Fruit fly (Drosophila melanogaster) whole organism, embryonic: Measurements from ENCODE around the gene Elp3.

Experiments
- B-H2 ChIP-seq: fragments of 200-800 bp; sonication (Bioruptor generic); optimal IDR thresholded peaks from 2 replicates; lab custom pipeline; 2018; ENCODE audit warnings: missing biosample characterization, mild to moderate bottlenecking, missing genetic modification characterization
- CG10321 ChIP-seq: fragments of 200-800 bp; sonication (Bioruptor generic); IDR thresholded peaks from 2 replicates; pipeline ENCODE4 v1.3.6; 2022; ENCODE audit warnings: missing biosample characterization, missing genetic modification characterization
- CG11560 ChIP-seq: fragments of 200-800 bp; sonication (Bioruptor generic); IDR thresholded peaks from 3 replicates; pipeline ENCODE4 v1.3.6; 2022; ENCODE audit warnings: missing biosample characterization, missing genetic modification characterization
- CG13287 ChIP-seq: fragments of 200-800 bp; sonication (Bioruptor generic); IDR thresholded peaks from 2 replicates; pipeline ENCODE4 v1.3.6; 2022; ENCODE audit warnings: missing biosample characterization, missing genetic modification characterization; ENCODE audit not compliant: partially characterized antibody
- CG14860 ChIP-seq: fragments of 200-800 bp; sonication (Bioruptor generic); IDR thresholded peaks from 3 replicates; pipeline ENCODE4 v1.3.6; 2022; ENCODE audit warnings: missing biosample characterization, missing genetic modification characterization; ENCODE audit not compliant: partially characterized antibody
- CG17186 ChIP-seq: fragments of 200-800 bp; sonication (Bioruptor generic); optimal IDR thresholded peaks from 3 replicates; lab custom pipeline; 2017; ENCODE audit warnings: missing biosample characterization, missing genetic modification reagents, missing genetic modification characterization
- CG17361 ChIP-seq: fragments of 200-800 bp; sonication (Bioruptor generic); IDR thresholded peaks from 3 replicates; pipeline ENCODE4 v1.3.6; 2022; ENCODE audit warnings: missing biosample characterization, missing genetic modification characterization
- CG17568 ChIP-seq: fragments of 200-800 bp; sonication (Bioruptor generic); optimal IDR thresholded peaks from 2 replicates; lab custom pipeline; 2018; ENCODE audit warnings: missing biosample characterization, mild to moderate bottlenecking, missing genetic modification characterization, moderate library complexity
- CG18011 ChIP-seq: fragments of 200-800 bp; sonication (Bioruptor generic); optimal IDR thresholded peaks from 2 replicates; lab custom pipeline; 2017; ENCODE audit warnings: missing biosample characterization, missing genetic modification characterization, mild to moderate bottlenecking, moderate library complexity, missing genotype
- CG2712 ChIP-seq: fragments of 200-800 bp; optimal IDR thresholded peaks from 3 replicates; lab custom pipeline; 2019; ENCODE audit warnings: missing biosample characterization, mild to moderate bottlenecking, missing genetic modification characterization, moderate library complexity
- CG30020 ChIP-seq: fragments of 200-800 bp; optimal IDR thresholded peaks from 2 replicates; lab custom pipeline; 2019; ENCODE audit warnings: missing biosample characterization, mild to moderate bottlenecking, missing genetic modification characterization, moderate library complexity
- CG3065 ChIP-seq: fragments of 200-800 bp; sonication (Bioruptor generic); optimal IDR thresholded peaks from 2 replicates; lab custom pipeline; 2016; ENCODE audit warnings: missing biosample characterization, missing genetic modification characterization
- CG33557 ChIP-seq: fragments of 200-800 bp; sonication (Bioruptor generic); optimal IDR thresholded peaks from 2 replicates; lab custom pipeline; 2019; ENCODE audit warnings: missing biosample characterization, mild to moderate bottlenecking, missing genetic modification characterization, moderate library complexity
- CG6272 ChIP-seq: fragments of 200-800 bp; sonication (Bioruptor generic); IDR thresholded peaks from 2 replicates; pipeline ENCODE4 v1.3.6; 2022; ENCODE audit warnings: missing biosample characterization, missing genetic modification characterization
- CG6654 ChIP-seq: fragments of 200-800 bp; sonication (Bioruptor generic); optimal IDR thresholded peaks from 2 replicates; lab custom pipeline; 2017; ENCODE audit warnings: missing biosample characterization, mild to moderate bottlenecking, missing genetic modification characterization
- CG7786 ChIP-seq: fragments of 200-800 bp; sonication (Bioruptor generic); optimal IDR thresholded peaks from 2 replicates; lab custom pipeline; 2016; ENCODE audit warnings: missing biosample characterization, missing genetic modification characterization
- CG7963 ChIP-seq: fragments of 200-800 bp; sonication (Bioruptor generic); IDR thresholded peaks from 3 replicates; pipeline ENCODE4 v1.3.6; 2022; ENCODE audit warnings: missing biosample characterization, missing genetic modification characterization; ENCODE audit not compliant: partially characterized antibody
- CG7987 ChIP-seq: fragments of 200-800 bp; sonication (Bioruptor generic); optimal IDR thresholded peaks from 2 replicates; lab custom pipeline; 2018; ENCODE audit warnings: missing biosample characterization, mild to moderate bottlenecking, missing genetic modification characterization, moderate library complexity
- CG9437 ChIP-seq: fragments of 200-800 bp; sonication (Bioruptor generic); optimal IDR thresholded peaks from 2 replicates; lab custom pipeline; 2018; ENCODE audit warnings: missing biosample characterization, mild to moderate bottlenecking, missing genetic modification characterization
- D19B ChIP-seq: fragments of 200-800 bp; sonication (Bioruptor generic); optimal IDR thresholded peaks from 2 replicates; lab custom pipeline; 2017; ENCODE audit warnings: missing biosample characterization, mild to moderate bottlenecking, missing genetic modification characterization
- Dll ChIP-seq: fragments of 200-800 bp; sonication (Bioruptor generic); IDR thresholded peaks from 4 replicates; pipeline ENCODE4 v1.3.6; 2022; ENCODE audit warnings: missing biosample characterization, missing genetic modification characterization; ENCODE audit not compliant: partially characterized antibody
- E2f1 ChIP-seq: fragments of 200-800 bp; sonication (Bioruptor generic); IDR thresholded peaks from 2 replicates; pipeline ENCODE4 v1.3.6; 2022; ENCODE audit warnings: missing biosample characterization, missing genetic modification characterization
- Elba2 ChIP-seq: fragments of 200-800 bp; sonication (Bioruptor generic); optimal IDR thresholded peaks from 3 replicates; lab custom pipeline; 2016; ENCODE audit warnings: missing biosample characterization, missing genetic modification characterization
- Fer1 ChIP-seq: fragments of 200-800 bp; sonication (Bioruptor generic); optimal IDR thresholded peaks from 2 replicates; lab custom pipeline; 2017; ENCODE audit warnings: missing biosample characterization, mild to moderate bottlenecking, missing genetic modification characterization
- Hey ChIP-seq: fragments of 200-800 bp; sonication (Bioruptor generic); optimal IDR thresholded peaks from 3 replicates; lab custom pipeline; 2018; ENCODE audit warnings: missing biosample characterization, mild to moderate bottlenecking, missing genetic modification characterization
- Hr39 ChIP-seq: fragments of >200 bp; optimal IDR thresholded peaks from 2 replicates; lab custom pipeline; 2017
- MESR4 ChIP-seq: fragments of 200-800 bp; sonication (Bioruptor generic); optimal IDR thresholded peaks from 2 replicates; lab custom pipeline; 2018; ENCODE audit warnings: missing biosample characterization, mild to moderate bottlenecking, missing genetic modification characterization, moderate library complexity
- Mad ChIP-seq: fragments of 200-800 bp; sonication (Bioruptor generic); optimal IDR thresholded peaks from 2 replicates; lab custom pipeline; 2016; ENCODE audit warnings: missing biosample characterization, missing genetic modification characterization
- NK7.1 ChIP-seq: fragments of 200-800 bp; sonication (Bioruptor generic); optimal IDR thresholded peaks from 3 replicates; lab custom pipeline; 2016; ENCODE audit warnings: missing biosample characterization, missing genetic modification characterization
- Rx ChIP-seq: fragments of 200-800 bp; sonication (Bioruptor generic); IDR thresholded peaks from 2 replicates; pipeline ENCODE4 v1.3.6; 2022; ENCODE audit warnings: missing biosample characterization, missing genetic modification characterization
- Six4 ChIP-seq: fragments of 200-800 bp; sonication (Bioruptor generic); optimal IDR thresholded peaks from 2 replicates; lab custom pipeline; 2016; ENCODE audit warnings: missing biosample characterization, missing genetic modification characterization
- Sry-δ ChIP-seq: fragments of 200-800 bp; sonication (Bioruptor generic); optimal IDR thresholded peaks from 2 replicates; lab custom pipeline; 2016; ENCODE audit warnings: missing biosample characterization, missing genetic modification characterization
- Stat92E ChIP-seq, 3 experiments: fragments of >200 bp in 2 of 3; fragments of 200-800 bp in 1 of 3; sonication (Bioruptor generic) in 1 of 3; optimal IDR thresholded peaks; 2 replicates each; lab custom pipeline; 2017 to 2019; ENCODE audit warnings: missing biosample characterization in 3 of 3, missing genetic modification characterization in 3 of 3, mild to moderate bottlenecking in 1 of 3, moderate library complexity in 1 of 3
- Tbp ChIP-seq: fragments of >200 bp; optimal IDR thresholded peaks from 2 replicates; lab custom pipeline; 2018; ENCODE audit warnings: missing biosample characterization, missing genetic modification characterization
- bigmax ChIP-seq: fragments of 200-800 bp; sonication (Bioruptor generic); optimal IDR thresholded peaks from 2 replicates; lab custom pipeline; 2018; ENCODE audit warnings: missing biosample characterization, mild to moderate bottlenecking, missing genetic modification characterization
- bowl ChIP-seq: fragments of 200-800 bp; sonication (Bioruptor generic); IDR thresholded peaks from 2 replicates; pipeline ENCODE4 v1.3.6; 2022; ENCODE audit warnings: missing biosample characterization, missing genetic modification characterization
- exex ChIP-seq: fragments of 200-800 bp; sonication (Bioruptor generic); optimal IDR thresholded peaks from 4 replicates; lab custom pipeline; 2018; ENCODE audit warnings: missing biosample characterization, mild to moderate bottlenecking, missing genetic modification characterization, moderate library complexity
- fd3F ChIP-seq: fragments of 200-800 bp; sonication (Bioruptor generic); optimal IDR thresholded peaks from 2 replicates; lab custom pipeline; 2018; ENCODE audit warnings: missing biosample characterization, mild to moderate bottlenecking, missing genetic modification characterization, moderate library complexity
- gro ChIP-seq: fragments of 200-800 bp; sonication (Bioruptor generic); optimal IDR thresholded peaks from 2 replicates; lab custom pipeline; 2016; ENCODE audit warnings: missing biosample characterization, missing genetic modification characterization
- inv ChIP-seq: fragments of 200-800 bp; sonication (Bioruptor generic); IDR thresholded peaks from 2 replicates; pipeline ENCODE4 v1.3.6; 2022; ENCODE audit warnings: missing biosample characterization, missing genetic modification characterization; ENCODE audit not compliant: partially characterized antibody
- kay ChIP-seq: fragments of 200-800 bp; sonication (Bioruptor generic); optimal IDR thresholded peaks from 2 replicates; lab custom pipeline; 2016; ENCODE audit warnings: missing biosample characterization, missing genetic modification characterization
- nmo ChIP-seq: fragments of 200-800 bp; sonication (Bioruptor generic); optimal IDR thresholded peaks from 2 replicates; lab custom pipeline; 2018; ENCODE audit warnings: missing biosample characterization, mild to moderate bottlenecking, missing genetic modification characterization, moderate library complexity
- phol ChIP-seq: fragments of 200-800 bp; sonication (Bioruptor generic); optimal IDR thresholded peaks from 3 replicates; lab custom pipeline; 2018; ENCODE audit warnings: missing biosample characterization, mild to moderate bottlenecking, missing genetic modification characterization, moderate library complexity
- pnt ChIP-seq: fragments of 200-800 bp; sonication (Bioruptor generic); optimal IDR thresholded peaks from 3 replicates; lab custom pipeline; 2016; ENCODE audit warnings: missing biosample characterization, missing genetic modification characterization
- ro ChIP-seq: fragments of 200-800 bp; sonication (Bioruptor generic); IDR thresholded peaks from 2 replicates; pipeline ENCODE4 v1.3.6; 2022; ENCODE audit warnings: missing biosample characterization, missing genetic modification characterization
- row ChIP-seq: fragments of 200-800 bp; sonication (Bioruptor generic); IDR thresholded peaks from 3 replicates; pipeline ENCODE4 v1.3.6; 2022; ENCODE audit warnings: missing biosample characterization, missing genetic modification characterization
- tna ChIP-seq: fragments of 200-800 bp; sonication (Bioruptor generic); IDR thresholded peaks from 2 replicates; pipeline ENCODE4 v1.3.6; 2022; ENCODE audit warnings: missing biosample characterization, missing genetic modification characterization; ENCODE audit not compliant: partially characterized antibody
- unc-4 ChIP-seq: fragments of 200-800 bp; sonication (Bioruptor generic); IDR thresholded peaks from 2 replicates; pipeline ENCODE4 v1.3.6; 2022; ENCODE audit warnings: missing biosample characterization, missing genetic modification characterization; ENCODE audit not compliant: partially characterized antibody
- vfl ChIP-seq: fragments of 200-800 bp; sonication (Bioruptor generic); optimal IDR thresholded peaks from 2 replicates; lab custom pipeline; 2016; ENCODE audit warnings: missing biosample characterization, missing genetic modification characterization
- wdn ChIP-seq: fragments of 200-800 bp; sonication (Bioruptor generic); IDR thresholded peaks from 2 replicates; pipeline ENCODE4 v1.3.6; 2022; ENCODE audit warnings: missing biosample characterization, missing genetic modification characterization
- wek ChIP-seq: fragments of 200-800 bp; sonication (Bioruptor generic); optimal IDR thresholded peaks from 3 replicates; lab custom pipeline; 2018; ENCODE audit warnings: missing biosample characterization, mild to moderate bottlenecking, missing genetic modification characterization, moderate library complexity

Gene Elp3

DNA sequence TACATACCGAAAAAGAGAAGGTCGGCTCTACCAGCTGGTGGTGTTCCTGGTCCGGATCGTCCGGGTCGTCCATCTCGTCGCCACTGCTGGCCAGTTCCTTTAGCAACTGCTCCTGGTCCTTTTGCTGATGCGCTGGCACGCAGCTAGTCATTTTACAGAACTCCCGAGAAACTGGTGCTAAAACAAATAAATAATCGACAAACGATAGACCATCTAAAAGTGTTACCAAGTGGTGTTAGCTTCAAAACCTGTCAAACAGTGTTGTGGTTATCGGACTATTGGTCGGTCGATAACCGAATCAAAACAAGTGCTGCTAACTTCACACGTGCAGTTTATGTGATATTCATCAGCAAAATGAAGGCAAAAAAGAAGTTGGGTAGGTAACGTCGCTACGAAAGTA is at the start of gene Elp3, which contains the start of gene morgue (continued):
- peak; percentile 83 for TF ChIP-seq CG7963 (GFP tag; lab: Robert Waterston, UW)
- peak; percentile 56 for TF ChIP-seq Elba2 (GFP tag; lab: Kevin White, UChicago)
- no peak for TF ChIP-seq ro (GFP tag; lab: Robert Waterston, UW)
- TF ChIP-seq Stat92E (GFP tag; optimal IDR thresholded peaks at IDR 0.05; lab: Kevin White, UChicago), result peak in 1 of 3 experiments; percentile 23
- TF ChIP-seq nmo (GFP tag; lab: Kevin White, UChicago), result peak; percentile 5
- no peak for TF ChIP-seq NK7.1 (GFP tag; lab: Kevin White, UChicago)
- TF ChIP-seq CG17186 (GFP tag; lab: Kevin White, UChicago), result no peak
- TF ChIP-seq CG18011, result no peak
- TF ChIP-seq Hey (tag; lab: Kevin White, UChicago), result no peak
- no peak for TF ChIP-seq fd3F
- no peak for TF ChIP-seq exex (tag; lab: Kevin White, UChicago)
- peak; percentile 65; the same call in 2 of the 4 replicates for TF ChIP-seq Dll (GFP tag; lab: Robert Waterston, UW)
- TF ChIP-seq phol (tag; lab: Kevin White, UChicago), result peak; percentile 11
- TF ChIP-seq MESR4 (GFP tag; lab: Kevin White, UChicago), result peak; percentile 86
- TF ChIP-seq CG2712 (tag; lab: Kevin White, UChicago), result peak; percentile 1
- TF ChIP-seq pnt (GFP tag; lab: Kevin White, UChicago), result no peak
- no peak for TF ChIP-seq bigmax
- no peak for TF ChIP-seq Mad (GFP tag; lab: Kevin White, UChicago)
- TF ChIP-seq gro (GFP tag; lab: Kevin White, UChicago), result no peak
- peak; percentile 17 for TF ChIP-seq Fer1 (GFP tag; lab: Kevin White, UChicago)
- TF ChIP-seq Six4 (GFP tag; lab: Kevin White, UChicago), result no peak
- TF ChIP-seq B-H2, result peak; percentile 6
- TF ChIP-seq D19B (GFP tag; lab: Kevin White, UChicago), result no peak
- TF ChIP-seq CG3065 (GFP tag; lab: Kevin White, UChicago), result no peak
- no peak for TF ChIP-seq CG7786
- TF ChIP-seq CG11560, result peak; percentile 60; the same call in 1 of the 3 replicates
- TF ChIP-seq CG13287 (GFP tag; lab: Robert Waterston, UW), result peak; percentile 78
- no peak for TF ChIP-seq CG33557
- no peak for TF ChIP-seq CG9437
- TF ChIP-seq CG10321 (GFP tag; lab: Robert Waterston, UW), result no peak
- no peak for TF ChIP-seq CG7987 (GFP tag; lab: Kevin White, UChicago)
- peak; percentile 48; the same call in 1 of the 2 replicates for TF ChIP-seq inv
- TF ChIP-seq CG6654 (GFP tag; lab: Kevin White, UChicago), result no peak
- TF ChIP-seq Hr39, result no peak
- no peak for TF ChIP-seq CG17361 (GFP tag; lab: Robert Waterston, UW)
- no peak for TF ChIP-seq bowl (GFP tag; lab: Robert Waterston, UW)
- no peak for TF ChIP-seq CG17568
- TF ChIP-seq Tbp (GFP tag; lab: Kevin White, UChicago), result no peak
- no peak for TF ChIP-seq E2f1 (GFP tag; lab: Robert Waterston, UW)
- TF ChIP-seq vfl (GFP tag; lab: Kevin White, UChicago), result no peak
- no peak for TF ChIP-seq wdn (GFP tag; lab: Robert Waterston, UW)
- TF ChIP-seq CG6272 (GFP tag; lab: Robert Waterston, UW), result no peak
- 0 out of 3 replicates have a peak, but pooled peaks have one; percentile 14 for TF ChIP-seq row
- no peak for TF ChIP-seq wek
- peak; percentile 56 for TF ChIP-seq unc-4 (GFP tag; lab: Robert Waterston, UW)
- no peak for TF ChIP-seq Rx (GFP tag; lab: Robert Waterston, UW)
- TF ChIP-seq CG30020 (tag; lab: Kevin White, UChicago), result peak; percentile 25
- TF ChIP-seq kay, result no peak
- TF ChIP-seq Sry-δ (GFP tag; lab: Kevin White, UChicago), result peak; percentile 61
- peak; percentile 72 for TF ChIP-seq CG14860 (GFP tag; lab: Robert Waterston, UW)
- TF ChIP-seq tna, result peak; percentile 83
